Worm (Caenorhabditis elegans): ENCODE measurements around the gene F09C12.2.

DNA sequence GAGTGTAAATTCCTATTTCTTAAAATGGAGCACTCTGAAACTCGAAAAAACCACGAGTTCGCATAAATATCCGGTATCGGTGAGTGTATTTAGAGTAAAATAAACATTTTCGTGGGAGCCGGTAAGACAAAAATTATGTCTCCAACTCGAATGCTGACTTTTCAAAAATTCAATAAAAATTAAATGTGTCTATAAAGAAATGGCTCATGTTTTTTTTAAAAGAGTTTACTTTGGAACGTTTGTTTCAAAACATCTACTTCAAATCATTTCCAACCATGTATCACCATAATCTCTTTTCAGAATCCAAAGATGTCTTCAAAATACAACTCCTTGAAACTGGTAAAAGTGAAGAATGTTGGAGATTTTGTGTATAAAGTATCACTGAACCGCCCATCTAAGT, 32.8 kb downstream of the F09C12.2 start, which contains the start of gene F58A6.1:
- TF ChIP-seq klf-2 (GFP tag; conservative IDR thresholded peaks at IDR 0.05) (no peak), T22C8.4 (GFP tag; IDR thresholded peaks at IDR 0.05) (no peak), ref-1 (GFP tag; conservative IDR thresholded peaks at IDR 0.05) (no peak), tab-1 (GFP tag; IDR thresholded peaks at IDR 0.05) (no peak)

All from whole organism, midembryonic.